Worm (Caenorhabditis elegans): ENCODE results near the gene fbxc-14.
A peak's percentile ranks its signal among the peaks of the same experiment; 100 is the strongest.

Gene fbxc-14

ce11 chrII:940779-941178 lies 33.3 kb upstream of the fbxc-14 start, which contains the start of gene fbxc-36:
Gene fbxc-36, plus strand, starts transcription at chrII:940983.
- TF ChIP-seq snpc-4 (tag; optimal IDR thresholded peaks at IDR 0.05) (no peak), nhr-237 (tag; optimal IDR thresholded peaks at IDR 0.05) (no peak), elt-2 (tag; optimal IDR thresholded peaks at IDR 0.05) (no peak), nhr-77 (tag; optimal IDR thresholded peaks at IDR 0.05) (no peak), ceh-28 (tag; optimal IDR thresholded peaks at IDR 0.05) (no peak), pqm-1 (tag; optimal IDR thresholded peaks at IDR 0.05) (no peak), eor-1 (tag; optimal IDR thresholded peaks at IDR 0.05) (no peak), nhr-76 (tag; optimal IDR thresholded peaks at IDR 0.05) (no peak), ztf-11 (tag; optimal IDR thresholded peaks at IDR 0.05) (no peak), elt-1 (tag; optimal IDR thresholded peaks at IDR 0.05) (no peak), nhr-25 (tag; optimal IDR thresholded peaks at IDR 0.05) (no peak)

- TF ChIP-seq nhr-77 (tag; optimal IDR thresholded peaks at IDR 0.05) (no peak), fkh-10 (GFP tag; optimal IDR thresholded peaks at IDR 0.05) (no peak), nhr-43 (tag; optimal IDR thresholded peaks at IDR 0.05; ENCODE audit: poor library complexity, severe bottlenecking) (no peak), elt-2 (tag; optimal IDR thresholded peaks at IDR 0.05) (peak; percentile 81), pqm-1 (tag; optimal IDR thresholded peaks at IDR 0.05) (peak; percentile 76)
Observed at ce11 chrII:943773-944172, 30.3 kb upstream of the fbxc-14 start, which contains the start of gene clec-43. Gene clec-43, plus strand, starts transcription at chrII:944066.

- no peak for TF ChIP-seq eor-1 (tag; optimal IDR thresholded peaks at IDR 0.05)
- TF ChIP-seq nhr-76 (tag; optimal IDR thresholded peaks at IDR 0.05), result no peak
- TF ChIP-seq elt-3 (tag; optimal IDR thresholded peaks at IDR 0.05), result no peak
- no peak for TF ChIP-seq fkh-2 (tag; optimal IDR thresholded peaks at IDR 0.05)
- TF ChIP-seq nhr-43 (tag; optimal IDR thresholded peaks at IDR 0.05; ENCODE audit: poor library complexity, severe bottlenecking), result no peak
- TF ChIP-seq lin-39 (tag; optimal IDR thresholded peaks at IDR 0.05), result no peak
- no peak for TF ChIP-seq snpc-4 (tag; optimal IDR thresholded peaks at IDR 0.05)
- no peak for TF ChIP-seq R02D3.7 (tag; optimal IDR thresholded peaks at IDR 0.05)
- no peak for TF ChIP-seq nhr-237 (tag; optimal IDR thresholded peaks at IDR 0.05)
Observed at ce11 chrII:948091-948490, 26.0 kb upstream of the fbxc-14 start, which contains the start of gene fbxc-32. Gene fbxc-32, minus strand, starts transcription at chrII:948191.

DNA sequence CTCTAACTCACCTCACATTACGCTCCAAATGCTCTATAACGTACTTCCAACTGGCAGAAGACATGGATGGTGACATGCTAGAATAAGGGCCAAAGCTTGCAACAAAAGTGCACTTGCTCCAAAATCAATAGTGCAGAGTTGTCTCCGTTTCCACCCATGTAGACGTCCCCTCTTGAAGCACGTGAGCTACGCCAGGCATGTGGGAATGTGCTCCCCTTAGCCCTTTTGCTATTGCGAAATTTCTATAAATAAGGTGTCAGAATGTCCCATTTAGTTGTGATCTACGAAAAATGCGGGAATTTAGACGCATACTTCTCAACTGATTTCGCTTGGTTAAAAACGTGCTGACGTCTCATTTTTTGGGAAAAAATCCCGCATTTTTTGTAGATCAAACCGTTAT lies 23.7 kb upstream of the fbxc-14 start:
- TF ChIP-seq nhr-11 (tag; optimal IDR thresholded peaks at IDR 0.05), result no peak
- TF ChIP-seq mml-1 (tag; optimal IDR thresholded peaks at IDR 0.05), result no peak
- no peak for TF ChIP-seq fkh-10 (GFP tag; optimal IDR thresholded peaks at IDR 0.05)
- no peak for TF ChIP-seq snpc-4 (tag; optimal IDR thresholded peaks at IDR 0.05)
- no peak for TF ChIP-seq lin-39 (tag; optimal IDR thresholded peaks at IDR 0.05)
- TF ChIP-seq nhr-67 (tag; optimal IDR thresholded peaks at IDR 0.05), result no peak
- TF ChIP-seq fos-1 (tag; optimal IDR thresholded peaks at IDR 0.05), result no peak
- no peak for TF ChIP-seq ceh-28 (tag; optimal IDR thresholded peaks at IDR 0.05)
- no peak for TF ChIP-seq elt-1 (tag; optimal IDR thresholded peaks at IDR 0.05)
- TF ChIP-seq daf-12 (tag; optimal IDR thresholded peaks at IDR 0.05), result no peak
- no peak for TF ChIP-seq egl-27 (tag; optimal IDR thresholded peaks at IDR 0.05)
- no peak for TF ChIP-seq nhr-77 (tag; optimal IDR thresholded peaks at IDR 0.05)
- no peak for TF ChIP-seq aly-2 (tag; optimal IDR thresholded peaks at IDR 0.05)
- TF ChIP-seq mdl-1 (tag; optimal IDR thresholded peaks at IDR 0.05), result no peak

DNA sequence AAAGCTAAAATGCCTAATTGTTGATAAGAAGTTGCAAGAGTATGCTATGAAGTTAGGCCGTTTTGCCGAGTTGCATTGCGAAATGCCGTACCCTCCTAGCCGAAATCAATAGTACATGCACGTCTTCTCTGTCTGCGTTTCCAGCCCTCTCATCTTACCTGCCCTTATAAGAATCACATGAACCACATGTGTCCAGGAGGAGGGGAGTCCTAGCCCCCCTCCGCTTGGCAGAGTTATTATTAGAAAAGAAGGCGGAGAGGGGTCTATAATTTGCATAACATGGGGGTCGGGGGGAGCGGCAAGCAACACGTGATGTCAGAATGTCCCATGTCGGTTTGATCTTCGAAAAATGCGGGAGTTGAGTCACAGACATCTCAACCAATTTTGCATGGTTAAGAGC lies 21.0 kb upstream of the fbxc-14 start:
- TF ChIP-seq mml-1 (tag; optimal IDR thresholded peaks at IDR 0.05), result no peak

- peak; percentile 26 for TF ChIP-seq elt-2 (tag; optimal IDR thresholded peaks at IDR 0.05)
Observed at ce11 chrII:954626-955025, 19.5 kb upstream of the fbxc-14 start, which contains the start of gene fbxc-7. Gene fbxc-7, plus strand, starts transcription at chrII:954926.

DNA sequence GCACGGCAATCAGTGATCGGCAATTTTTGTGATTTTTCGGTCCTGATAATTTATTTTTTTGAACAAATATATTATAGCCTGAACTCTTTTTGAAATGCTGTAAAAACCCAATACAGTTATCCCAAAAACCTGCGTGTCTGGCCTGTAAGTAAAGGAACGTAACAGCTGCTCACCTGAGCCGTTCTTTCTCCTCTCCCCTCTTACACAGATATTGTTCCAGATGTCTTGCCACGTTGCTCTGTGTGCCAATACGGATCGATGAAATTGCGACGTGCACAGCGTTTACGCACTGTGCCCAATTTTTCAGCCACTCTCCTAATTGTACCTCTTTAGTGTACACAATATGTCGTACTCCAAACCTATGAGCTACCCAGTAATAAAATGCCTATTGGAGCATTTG lies 15.5 kb upstream of the fbxc-14 start, which contains the start of gene sdz-4:
Gene sdz-4, plus strand, starts transcription at position 301 of the 400 bp plus-strand sequence.
- TF ChIP-seq egl-27 (tag; optimal IDR thresholded peaks at IDR 0.05) (no peak), elt-3 (tag; optimal IDR thresholded peaks at IDR 0.05) (no peak), ztf-4 (tag; optimal IDR thresholded peaks at IDR 0.05) (no peak), aly-2 (tag; optimal IDR thresholded peaks at IDR 0.05) (no peak), snpc-4 (tag; optimal IDR thresholded peaks at IDR 0.05) (no peak), fos-1 (tag; optimal IDR thresholded peaks at IDR 0.05) (no peak), ztf-11 (tag; optimal IDR thresholded peaks at IDR 0.05) (no peak), ceh-28 (tag; optimal IDR thresholded peaks at IDR 0.05) (no peak), mml-1 (tag; optimal IDR thresholded peaks at IDR 0.05) (no peak), pqm-1 (tag; optimal IDR thresholded peaks at IDR 0.05) (no peak), hmg-11 (tag; optimal IDR thresholded peaks at IDR 0.05) (no peak)
